Worm (Caenorhabditis elegans): ENCODE data around the gene C44B7.7.

Gene C44B7.7

DNA sequence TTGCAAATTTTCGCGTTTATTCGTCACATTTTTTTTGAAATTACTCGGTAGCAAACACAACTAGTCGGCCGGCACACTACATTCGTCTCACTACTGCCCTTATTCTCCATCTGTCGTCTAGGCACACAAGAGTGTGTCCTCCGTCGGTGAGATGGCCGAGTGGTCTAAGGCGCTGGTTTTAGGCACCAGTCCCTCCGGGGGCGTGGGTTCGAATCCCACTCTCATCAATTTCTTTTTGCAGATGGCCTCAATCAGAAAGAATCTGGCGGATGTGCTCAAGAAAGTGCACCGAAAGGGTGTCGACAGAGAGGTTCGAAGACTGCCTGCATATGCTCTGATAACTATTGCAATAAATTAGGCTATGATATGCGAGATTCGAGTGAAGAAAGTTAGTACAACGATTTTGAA, 26.9 kb downstream of the C44B7.7 start:
- TF ChIP-seq dpl-1 (GFP tag; optimal IDR thresholded peaks at IDR 0.05): peak; percentile 18
- peak; percentile 39 for TF ChIP-seq F37D6.2 (tag; optimal IDR thresholded peaks at IDR 0.05)
- TF ChIP-seq nhr-77 (tag; optimal IDR thresholded peaks at IDR 0.05): peak; percentile 56
- peak; percentile 65 for TF ChIP-seq T26A8.4 (GFP tag; IDR thresholded peaks at IDR 0.05)
- peak; percentile 82; the same call in 1 of the 2 replicates for TF ChIP-seq F44E2.7 (GFP tag; IDR thresholded peaks at IDR 0.05)
- peak; percentile 67 for TF ChIP-seq Y48G9A.11 (GFP tag; IDR thresholded peaks at IDR 0.05)
- no peak for TF ChIP-seq lin-39 (tag; optimal IDR thresholded peaks at IDR 0.05)
- TF ChIP-seq snpc-1.2 (GFP tag; IDR thresholded peaks at IDR 0.05): peak; percentile 73
- peak; percentile 51 for TF ChIP-seq nhr-102 (tag; optimal IDR thresholded peaks at IDR 0.05)
- peak; percentile 76 for TF ChIP-seq nhr-11 (tag; optimal IDR thresholded peaks at IDR 0.05)
- peak; percentile 18 to 74; a peak in 1 of 4 replicates for TF ChIP-seq madf-5 (GFP tag; IDR thresholded peaks at IDR 0.05)
- TF ChIP-seq zfp-2 (tag; optimal IDR thresholded peaks at IDR 0.05): no peak
- peak; percentile 77 for TF ChIP-seq arid-1 (GFP tag; conservative IDR thresholded peaks at IDR 0.05)
- no peak for TF ChIP-seq daf-19 (GFP tag; conservative IDR thresholded peaks at IDR 0.05)
- TF ChIP-seq zip-2 (tag; optimal IDR thresholded peaks at IDR 0.05): peak; percentile 51
- TF ChIP-seq hlh-11 (tag; optimal IDR thresholded peaks at IDR 0.05): peak; percentile 71
- TF ChIP-seq lin-1 (GFP tag; IDR thresholded peaks at IDR 0.05): no peak; the same call in 1 of the 2 replicates
- no peak for TF ChIP-seq ceh-82 (tag; optimal IDR thresholded peaks at IDR 0.05)
- TF ChIP-seq D1046.2 (GFP tag; IDR thresholded peaks at IDR 0.05): peak; percentile 60; the same call in 1 of the 2 replicates
- peak; percentile 56; the same call in 1 of the 2 replicates for TF ChIP-seq F26F4.8 (GFP tag; conservative IDR thresholded peaks at IDR 0.05)
- peak; percentile 83 for TF ChIP-seq sdz-12 (GFP tag; optimal IDR thresholded peaks at IDR 0.05)
- peak; percentile 6 for TF ChIP-seq lin-13 (GFP tag; optimal IDR thresholded peaks at IDR 0.05)
- TF ChIP-seq Y5F2A.4 (GFP tag; optimal IDR thresholded peaks at IDR 0.05): peak; percentile 14
- no peak for TF ChIP-seq nhr-10 (tag; optimal IDR thresholded peaks at IDR 0.05)
- no peak for TF ChIP-seq ceh-28 (tag; optimal IDR thresholded peaks at IDR 0.05)
- peak; percentile 75 for TF ChIP-seq nhr-25 (tag; optimal IDR thresholded peaks at IDR 0.05; ENCODE audit: borderline replicate concordance, insufficient read depth)
- TF ChIP-seq pqm-1 (tag; optimal IDR thresholded peaks at IDR 0.05): no peak
- TF ChIP-seq set-16 (GFP tag; IDR thresholded peaks at IDR 0.05): peak; percentile 65
- TF ChIP-seq mxl-3 (GFP tag; optimal IDR thresholded peaks at IDR 0.05): peak; percentile 64
- TF ChIP-seq madf-9 (GFP tag; conservative IDR thresholded peaks at IDR 0.05): peak; percentile 70
- TF ChIP-seq daf-12 (tag; optimal IDR thresholded peaks at IDR 0.05): no peak
- peak; percentile 5 for TF ChIP-seq ztf-7 (tag; optimal IDR thresholded peaks at IDR 0.05)
- TF ChIP-seq dmd-9 (GFP tag; IDR thresholded peaks at IDR 0.05): 0 out of 2 replicates have a peak, but pooled peaks have one; percentile 21
- no peak for TF ChIP-seq F10B5.3 (tag; optimal IDR thresholded peaks at IDR 0.05)
- TF ChIP-seq unc-130 (GFP tag; optimal IDR thresholded peaks at IDR 0.05): peak; percentile 43
- no peak for TF ChIP-seq ztf-11 (tag; optimal IDR thresholded peaks at IDR 0.05)
- TF ChIP-seq vab-7 (GFP tag; IDR thresholded peaks at IDR 0.05): peak; percentile 81
- TF ChIP-seq snpc-4 (tag; optimal IDR thresholded peaks at IDR 0.05): no peak
- TF ChIP-seq lir-3 (tag; optimal IDR thresholded peaks at IDR 0.05): peak; percentile 11
- TF ChIP-seq lin-29 (GFP tag; IDR thresholded peaks at IDR 0.05): peak; percentile 59; the same call in 1 of the 2 replicates
- TF ChIP-seq nhr-42 (GFP tag; IDR thresholded peaks at IDR 0.05): peak; percentile 75
- TF ChIP-seq skn-1 (tag; optimal IDR thresholded peaks at IDR 0.05): no peak
- no peak for TF ChIP-seq ceh-44 (GFP tag; IDR thresholded peaks at IDR 0.05)
- no peak for TF ChIP-seq attf-4 (tag; optimal IDR thresholded peaks at IDR 0.05)
- TF ChIP-seq dmd-8 (GFP tag; IDR thresholded peaks at IDR 0.05): peak; percentile 81
- no peak for TF ChIP-seq ZK546.5 (tag; optimal IDR thresholded peaks at IDR 0.05)
- TF ChIP-seq cey-2 (tag; optimal IDR thresholded peaks at IDR 0.05; ENCODE audit: borderline replicate concordance, insufficient read depth): no peak
- peak; percentile 74 for TF ChIP-seq gei-8 (GFP tag; optimal IDR thresholded peaks at IDR 0.05)
- TF ChIP-seq lin-15B (tag; optimal IDR thresholded peaks at IDR 0.05): no peak
- TF ChIP-seq nhr-237 (tag; optimal IDR thresholded peaks at IDR 0.05): no peak
- TF ChIP-seq egl-43 (GFP tag; IDR thresholded peaks at IDR 0.05): peak; percentile 94
- peak; percentile 68; the same call in 1 of the 2 replicates for TF ChIP-seq zfp-3 (GFP tag; conservative IDR thresholded peaks at IDR 0.05)
